Worm (Caenorhabditis elegans): Measurements from ENCODE around the gene hlh-3.

DNA sequence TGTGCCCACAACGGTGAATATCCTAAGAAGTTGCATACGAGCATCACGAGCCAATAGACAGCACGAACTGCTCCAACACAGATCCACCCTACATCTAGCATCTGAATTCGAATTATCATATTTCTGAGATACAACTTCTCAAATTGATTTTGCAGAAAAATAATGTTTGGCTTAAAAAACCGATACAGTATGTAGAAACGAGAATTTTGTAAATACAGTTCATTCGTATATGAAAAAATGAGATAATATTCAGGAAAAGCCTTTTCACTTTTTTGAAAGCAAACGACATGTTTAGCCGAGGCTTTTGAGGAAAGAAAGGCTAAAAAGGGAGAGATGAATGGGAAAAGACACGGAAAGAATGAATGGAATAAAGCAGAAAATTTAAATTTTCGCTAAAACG, 45.1 kb upstream of the hlh-3 start, which contains the start of gene F37B12.3:
- TF ChIP-seq tab-1 (GFP tag; IDR thresholded peaks at IDR 0.05): no peak
- TF ChIP-seq cog-1 (tag; optimal IDR thresholded peaks at IDR 0.05): no peak
- no peak for TF ChIP-seq ztf-29 (GFP tag; IDR thresholded peaks at IDR 0.05)
- no peak for TF ChIP-seq klf-2 (GFP tag; conservative IDR thresholded peaks at IDR 0.05)
- no peak for TF ChIP-seq ztf-23 (GFP tag; IDR thresholded peaks at IDR 0.05)
- no peak for TF ChIP-seq med-1 (GFP tag; optimal IDR thresholded peaks at IDR 0.05; ENCODE audit: insufficient read depth)
